Worm (Caenorhabditis elegans): ENCODE results near the gene C01G6.4.
A peak's percentile ranks its signal among the peaks of the same experiment; 100 is the strongest.

C01G6.4 gene

ce11 chrII:9272942-9273341 lies at the start of gene C01G6.4:
TSS of gene C01G6.4 (minus strand) at chrII:9273042.
- TF ChIP-seq unc-30 (tag; optimal IDR thresholded peaks at IDR 0.05) (no peak), fos-1 (tag; optimal IDR thresholded peaks at IDR 0.05) (no peak), elt-3 (tag; optimal IDR thresholded peaks at IDR 0.05) (no peak), lin-14 (GFP tag; optimal IDR thresholded peaks at IDR 0.05) (no peak), unc-62 (GFP tag; optimal IDR thresholded peaks at IDR 0.05) (no peak), F16B12.6 (tag; optimal IDR thresholded peaks at IDR 0.05) (no peak), egl-27 (tag; optimal IDR thresholded peaks at IDR 0.05) (no peak), lir-3 (tag; optimal IDR thresholded peaks at IDR 0.05; ENCODE audit: poor library complexity) (no peak), fkh-10 (GFP tag; optimal IDR thresholded peaks at IDR 0.05) (no peak), lsy-2 (tag; optimal IDR thresholded peaks at IDR 0.05) (no peak), aha-1 (tag; optimal IDR thresholded peaks at IDR 0.05) (no peak), grh-1 (GFP tag; IDR thresholded peaks at IDR 0.05) (no peak), jun-1 (tag; optimal IDR thresholded peaks at IDR 0.05) (no peak), nhr-71 (tag; optimal IDR thresholded peaks at IDR 0.05) (no peak), egl-13 (tag; optimal IDR thresholded peaks at IDR 0.05) (no peak), zip-4 (GFP tag; optimal IDR thresholded peaks at IDR 0.05) (no peak)

DNA sequence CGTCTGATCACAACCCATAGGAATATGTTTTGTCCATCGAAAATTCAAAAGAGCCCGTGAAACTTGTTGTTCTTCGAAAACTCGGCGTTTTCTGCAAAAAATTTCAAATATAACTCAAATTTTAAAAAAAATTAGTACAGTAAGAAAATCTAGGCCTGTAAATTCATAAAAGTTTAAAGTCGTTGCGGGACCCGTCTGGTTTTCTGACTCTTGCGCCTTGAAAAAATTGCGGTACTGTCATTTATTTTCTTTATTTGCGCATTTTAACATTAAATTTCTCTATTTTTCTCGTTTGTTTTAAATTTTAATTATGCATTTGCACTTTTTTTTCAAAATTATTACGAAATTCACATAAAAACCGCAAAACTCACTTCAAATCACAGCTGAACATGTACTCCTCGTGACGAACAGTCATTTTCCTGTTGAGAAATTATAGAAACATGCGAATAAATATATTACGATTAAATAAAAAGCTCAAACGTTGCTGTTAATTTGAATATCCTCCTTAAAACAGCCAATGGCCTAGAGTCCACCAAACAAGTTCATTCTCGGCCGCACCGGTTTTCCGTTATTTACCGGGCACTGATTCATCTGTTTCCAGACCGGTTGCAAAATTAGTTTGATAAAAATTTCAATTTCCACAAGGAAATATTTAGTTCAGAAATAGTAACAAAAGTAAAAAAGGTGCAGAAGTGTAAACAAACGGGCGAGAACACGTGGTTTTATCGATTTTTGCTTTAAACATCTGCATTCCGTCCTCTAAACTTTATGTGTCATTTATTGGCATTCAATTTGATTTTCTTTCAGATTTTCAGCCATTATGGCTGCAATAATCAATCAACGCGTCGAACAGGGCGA lies 46.4 kb upstream of the C01G6.4 start, which contains the start of the genes csa-1 and wdfy-2:
csa-1 (minus strand) TSS at position 669 of the 858 bp plus-strand sequence.
wdfy-2 (plus strand) TSS at position 808 of the 858 bp plus-strand sequence.
- TF ChIP-seq pax-3 (tag; optimal IDR thresholded peaks at IDR 0.05) = no peak
- no peak for TF ChIP-seq snu-23 (GFP tag; optimal IDR thresholded peaks at IDR 0.05)
- peak; percentile 5 for TF ChIP-seq lin-14 (GFP tag; optimal IDR thresholded peaks at IDR 0.05)
- no peak for TF ChIP-seq C04F5.9 (tag; optimal IDR thresholded peaks at IDR 0.05)
- TF ChIP-seq aly-2 (tag; optimal IDR thresholded peaks at IDR 0.05) = no peak
- TF ChIP-seq dpl-1 (GFP tag; optimal IDR thresholded peaks at IDR 0.05) = peak; percentile 12 to 75 (median 63)
- TF ChIP-seq efl-1 (optimal IDR thresholded peaks at IDR 0.05) = peak in 1 of 2 experiments; percentile 67
- TF ChIP-seq efl-1 (GFP tag; optimal IDR thresholded peaks at IDR 0.05 in 1 of 2) = peak; percentile 72 to 97
- TF ChIP-seq isw-1 (GFP tag; IDR thresholded peaks at IDR 0.05) = no peak
- TF ChIP-seq dsc-1 (tag; optimal IDR thresholded peaks at IDR 0.05) = no peak
- peak; percentile 32 to 79 for TF ChIP-seq lin-35 (GFP tag; optimal IDR thresholded peaks at IDR 0.05)
- peak; percentile 38 for TF ChIP-seq mep-1 (tag; optimal IDR thresholded peaks at IDR 0.05)
- TF ChIP-seq tlp-1 (tag; optimal IDR thresholded peaks at IDR 0.05) = no peak
- TF ChIP-seq lin-15B (tag; optimal IDR thresholded peaks at IDR 0.05) = no peak
- TF ChIP-seq nhr-85 (tag) = peak; percentile 74
- TF ChIP-seq lsy-2 (tag; optimal IDR thresholded peaks at IDR 0.05) = peak in 1 of 2 experiments; percentile 7
- TF ChIP-seq swsn-7 (tag; optimal IDR thresholded peaks at IDR 0.05) = no peak
- no peak for TF ChIP-seq vab-15 (tag; optimal IDR thresholded peaks at IDR 0.05)
- TF ChIP-seq ceh-82 (tag; optimal IDR thresholded peaks at IDR 0.05) = no peak
- no peak for TF ChIP-seq mdl-1 (tag; optimal IDR thresholded peaks at IDR 0.05)
- TF ChIP-seq rnt-1 (tag; optimal IDR thresholded peaks at IDR 0.05) = peak; percentile 15

ce11 chrII:9316801-9317200 lies 44.0 kb upstream of the C01G6.4 start:
- no peak for TF ChIP-seq lin-15B (tag; optimal IDR thresholded peaks at IDR 0.05)
- no peak for TF ChIP-seq tlp-1 (tag; optimal IDR thresholded peaks at IDR 0.05)
- no peak for TF ChIP-seq lin-13 (GFP tag; optimal IDR thresholded peaks at IDR 0.05)
- TF ChIP-seq fkh-4 (tag; optimal IDR thresholded peaks at IDR 0.05; ENCODE audit: borderline replicate concordance) = no peak
- no peak for TF ChIP-seq alr-1 (tag; optimal IDR thresholded peaks at IDR 0.05; ENCODE audit: borderline replicate concordance)
- no peak for TF ChIP-seq xbp-1 (tag; optimal IDR thresholded peaks at IDR 0.05)
- no peak for TF ChIP-seq pax-3 (tag; optimal IDR thresholded peaks at IDR 0.05)
- TF ChIP-seq nhr-237 (tag; optimal IDR thresholded peaks at IDR 0.05) = no peak
- no peak for TF ChIP-seq unc-130 (tag; optimal IDR thresholded peaks at IDR 0.05)
- no peak for TF ChIP-seq lin-14 (GFP tag; optimal IDR thresholded peaks at IDR 0.05)
- TF ChIP-seq fos-1 (tag; optimal IDR thresholded peaks at IDR 0.05) = no peak
- no peak for TF ChIP-seq nhr-12 (tag; optimal IDR thresholded peaks at IDR 0.05)
- no peak for TF ChIP-seq nhr-77 (tag; optimal IDR thresholded peaks at IDR 0.05)

Measured in whole organism, L1 larva.